Worm (Caenorhabditis elegans): ENCODE measurements around the gene sams-4.

Gene sams-4

DNA sequence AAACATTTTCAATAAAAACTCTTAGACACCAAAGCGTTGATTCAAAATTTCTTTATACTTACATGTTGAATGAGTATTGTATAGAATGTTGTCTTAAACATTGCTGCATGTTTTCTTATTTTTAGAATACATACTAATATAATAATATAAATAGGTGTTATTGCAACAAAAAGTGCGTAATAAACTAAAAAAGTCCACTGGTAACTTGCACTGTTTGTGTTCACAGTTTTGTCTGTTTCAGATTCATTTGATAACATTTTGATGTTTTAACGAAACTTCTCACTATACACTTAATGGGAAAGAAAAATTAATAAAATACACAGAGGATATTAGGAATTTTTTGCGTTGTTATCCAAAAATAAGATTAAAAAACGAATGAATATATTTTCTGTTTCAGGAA, 27.7 kb upstream of the sams-4 start, which contains the start of gene srv-19:
Gene srv-19 (minus strand): TSS at position 101 of the 400 bp plus-strand sequence.
- TF ChIP-seq mdl-1 (tag; optimal IDR thresholded peaks at IDR 0.05) = no peak
- no peak for TF ChIP-seq nhr-11 (tag; optimal IDR thresholded peaks at IDR 0.05)
- TF ChIP-seq irx-1 (tag; optimal IDR thresholded peaks at IDR 0.05) = no peak
- TF ChIP-seq nhr-76 (tag; optimal IDR thresholded peaks at IDR 0.05) = no peak
- no peak for TF ChIP-seq sox-4 (tag; optimal IDR thresholded peaks at IDR 0.05)
- no peak for TF ChIP-seq ceh-8 (GFP tag; optimal IDR thresholded peaks at IDR 0.05)
- TF ChIP-seq nhr-90 (tag; optimal IDR thresholded peaks at IDR 0.05; ENCODE audit: poor library complexity) = no peak
- no peak for TF ChIP-seq nhr-12 (tag; optimal IDR thresholded peaks at IDR 0.05)
- TF ChIP-seq ceh-63 (GFP tag; optimal IDR thresholded peaks at IDR 0.05) = no peak
- no peak for TF ChIP-seq fkh-4 (tag; optimal IDR thresholded peaks at IDR 0.05; ENCODE audit: borderline replicate concordance)
- no peak for TF ChIP-seq lin-35 (GFP tag; optimal IDR thresholded peaks at IDR 0.05)
- TF ChIP-seq skn-1 (tag; optimal IDR thresholded peaks at IDR 0.05) = no peak
- TF ChIP-seq snu-23 (GFP tag; optimal IDR thresholded peaks at IDR 0.05) = no peak
- TF ChIP-seq unc-86 (tag; optimal IDR thresholded peaks at IDR 0.05) = no peak
- no peak for TF ChIP-seq nhr-20 (tag; optimal IDR thresholded peaks at IDR 0.05)
- TF ChIP-seq zip-4 (GFP tag; optimal IDR thresholded peaks at IDR 0.05) = no peak

DNA sequence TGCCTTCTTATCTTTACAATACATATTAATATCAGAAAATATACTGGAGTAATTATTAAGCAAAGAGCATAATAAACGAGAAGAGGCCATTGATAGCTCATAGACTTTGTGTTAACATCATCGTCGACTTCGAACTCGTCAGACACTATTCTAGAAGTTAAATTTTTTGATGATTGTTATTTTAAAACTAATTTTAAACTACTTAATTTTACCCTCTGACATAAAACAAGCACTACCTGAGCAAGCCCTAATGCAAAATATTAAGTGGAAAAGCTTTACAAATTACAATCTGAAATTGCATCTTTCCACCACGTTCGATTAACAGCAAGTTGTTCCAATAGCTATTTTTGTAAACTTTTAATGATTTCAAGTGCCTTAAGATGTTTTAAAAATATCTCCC, 23.9 kb upstream of the sams-4 start, which contains the start of gene srv-17:
Gene srv-17 (minus strand): TSS at position 101 of the 400 bp plus-strand sequence.
- TF ChIP-seq unc-62 (GFP tag; optimal IDR thresholded peaks at IDR 0.05) (no peak), egl-27 (tag; optimal IDR thresholded peaks at IDR 0.05) (no peak), ama-1 (optimal IDR thresholded peaks at IDR 0.05) (no peak), lsy-2 (tag; optimal IDR thresholded peaks at IDR 0.05) (no peak), unc-98 (GFP tag; IDR thresholded peaks at IDR 0.05) (no peak), lin-14 (GFP tag; optimal IDR thresholded peaks at IDR 0.05) (no peak), nhr-71 (tag; optimal IDR thresholded peaks at IDR 0.05) (no peak), ceh-63 (GFP tag; optimal IDR thresholded peaks at IDR 0.05) (no peak), nhr-28 (tag; optimal IDR thresholded peaks at IDR 0.05) (no peak), swsn-7 (tag; optimal IDR thresholded peaks at IDR 0.05) (no peak), zag-1 (tag; optimal IDR thresholded peaks at IDR 0.05) (no peak), hpl-2 (GFP tag; optimal IDR thresholded peaks at IDR 0.05) (no peak), sptf-1 (tag; optimal IDR thresholded peaks at IDR 0.05) (no peak), isw-1 (GFP tag; IDR thresholded peaks at IDR 0.05) (no peak), tlp-1 (tag; optimal IDR thresholded peaks at IDR 0.05) (no peak), nhr-85 (tag) (no peak), Y116A8C.19 (tag; optimal IDR thresholded peaks at IDR 0.05; ENCODE audit: borderline replicate concordance) (no peak), snu-23 (GFP tag; optimal IDR thresholded peaks at IDR 0.05) (no peak), blmp-1 (tag; optimal IDR thresholded peaks at IDR 0.05) (no peak), nhr-47 (tag; optimal IDR thresholded peaks at IDR 0.05) (no peak)

DNA sequence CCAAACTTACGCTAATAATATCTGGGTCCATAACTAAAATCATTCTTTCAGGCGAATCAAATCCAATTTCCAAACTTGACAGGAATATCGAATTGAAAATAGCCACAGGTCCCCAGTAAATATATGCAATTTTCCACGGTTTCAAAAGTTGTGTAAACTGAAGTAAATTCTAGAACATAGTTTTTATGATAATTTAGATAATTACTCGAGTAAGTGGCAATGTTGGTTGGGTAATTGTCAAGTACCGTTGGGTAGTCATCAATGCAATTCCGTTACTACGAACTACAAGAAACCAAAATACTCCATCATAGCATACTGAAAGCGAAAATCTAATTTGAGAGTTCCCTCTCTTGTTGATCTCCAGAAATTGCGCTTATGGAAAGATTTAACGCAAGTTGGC, 23.2 kb upstream of the sams-4 start:
- no peak for TF ChIP-seq C16A3.4 (tag; optimal IDR thresholded peaks at IDR 0.05)
- TF ChIP-seq efl-1 (optimal IDR thresholded peaks at IDR 0.05) = no peak
- TF ChIP-seq efl-1 (GFP tag; optimal IDR thresholded peaks at IDR 0.05 in 1 of 2) = peak in 1 of 2 experiments; percentile 79
- no peak for TF ChIP-seq egl-27 (tag; optimal IDR thresholded peaks at IDR 0.05)
- TF ChIP-seq nhr-12 (tag; optimal IDR thresholded peaks at IDR 0.05) = no peak

DNA sequence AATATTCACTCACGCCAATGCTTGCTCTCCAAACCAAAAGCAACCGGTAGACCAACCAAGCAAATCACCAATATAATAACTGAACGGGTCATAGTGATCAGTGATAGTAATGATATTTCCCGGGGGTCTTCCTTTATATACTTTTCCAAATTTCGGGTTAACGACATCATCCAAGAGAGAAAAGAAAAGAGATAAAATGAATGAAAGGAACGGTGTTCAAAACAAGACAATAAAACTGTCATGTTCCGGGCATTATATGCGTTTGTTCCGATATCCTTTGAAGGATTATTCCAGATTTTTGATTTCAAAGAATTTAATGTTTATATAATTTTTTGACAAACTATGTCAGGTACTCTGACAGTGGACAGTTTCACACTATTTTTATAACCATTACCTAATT, 21.0 kb upstream of the sams-4 start, which contains the start of gene C06E7.88:
Gene C06E7.88 (minus strand): TSS at position 101 of the 400 bp plus-strand sequence.
- TF ChIP-seq tbx-2 (tag; optimal IDR thresholded peaks at IDR 0.05) (no peak), lin-14 (GFP tag; optimal IDR thresholded peaks at IDR 0.05) (no peak), ceh-63 (GFP tag; optimal IDR thresholded peaks at IDR 0.05) (no peak), sup-37 (GFP tag; optimal IDR thresholded peaks at IDR 0.05) (no peak), efl-3 (GFP tag; optimal IDR thresholded peaks at IDR 0.05) (no peak), ces-1 (GFP tag; optimal IDR thresholded peaks at IDR 0.05) (no peak), sox-4 (tag; optimal IDR thresholded peaks at IDR 0.05) (no peak), nhr-77 (tag; optimal IDR thresholded peaks at IDR 0.05) (no peak), nhr-237 (tag; optimal IDR thresholded peaks at IDR 0.05) (no peak), hlh-4 (tag; optimal IDR thresholded peaks at IDR 0.05) (no peak), nhr-85 (tag) (no peak), pag-3 (tag; optimal IDR thresholded peaks at IDR 0.05; ENCODE audit: borderline replicate concordance, insufficient read depth) (no peak), hlh-17 (GFP tag; optimal IDR thresholded peaks at IDR 0.05; ENCODE audit: borderline replicate concordance) (no peak), tlp-1 (tag; optimal IDR thresholded peaks at IDR 0.05) (no peak), unc-98 (GFP tag; IDR thresholded peaks at IDR 0.05) (no peak), C04F5.9 (tag; optimal IDR thresholded peaks at IDR 0.05) (no peak), ceh-88 (GFP tag; IDR thresholded peaks at IDR 0.05) (no peak), egl-13 (tag; optimal IDR thresholded peaks at IDR 0.05) (no peak), ztf-11 (tag; optimal IDR thresholded peaks at IDR 0.05) (no peak), nhr-28 (tag; optimal IDR thresholded peaks at IDR 0.05) (no peak)
